Fruit fly (Drosophila melanogaster) whole organism, embryonic: ENCODE measurements around the gene CG11409.

Experiments used
- ATbp ChIP-seq: fragments of 200-800 bp; sonication (Bioruptor generic); optimal IDR thresholded peaks from 2 replicates; lab custom pipeline; 2017; ENCODE audit warnings: missing biosample characterization, mild to moderate bottlenecking, missing genetic modification characterization, missing genetic modification reagents
- Bgb ChIP-seq: fragments of 200-800 bp; sonication (Bioruptor generic); IDR thresholded peaks from 2 replicates; pipeline ENCODE4 v1.3.6; 2022; ENCODE audit warnings: missing biosample characterization, missing genetic modification characterization; ENCODE audit not compliant: partially characterized antibody
- CG10565 ChIP-seq: fragments of 200-800 bp; sonication (Bioruptor generic); optimal IDR thresholded peaks from 3 replicates; lab custom pipeline; 2016; ENCODE audit warnings: missing biosample characterization, mild to moderate bottlenecking, missing genetic modification characterization
- CG11247 ChIP-seq: fragments of 200-800 bp; sonication (Bioruptor generic); IDR thresholded peaks from 2 replicates; pipeline ENCODE4 v1.3.6; 2022; ENCODE audit warnings: missing biosample characterization, missing genetic modification characterization
- CG11504 ChIP-seq: fragments of 200-800 bp; sonication (Bioruptor generic); optimal IDR thresholded peaks from 3 replicates; lab custom pipeline; 2019; ENCODE audit warnings: missing biosample characterization, mild to moderate bottlenecking, missing genetic modification characterization, moderate library complexity
- CG11695 ChIP-seq: fragments of 200-800 bp; sonication (Bioruptor generic); IDR thresholded peaks from 3 replicates; pipeline ENCODE4 v1.3.6; 2022; ENCODE audit warnings: missing biosample characterization, missing genetic modification characterization
- CG11723 ChIP-seq: fragments of 200-800 bp; sonication (Bioruptor generic); optimal IDR thresholded peaks from 2 replicates; lab custom pipeline; 2017; ENCODE audit warnings: missing biosample characterization, mild to moderate bottlenecking, missing genetic modification characterization
- CG12071 ChIP-seq: fragments of 200-800 bp; sonication (Bioruptor generic); optimal IDR thresholded peaks from 3 replicates; lab custom pipeline; 2018; ENCODE audit warnings: missing biosample characterization, mild to moderate bottlenecking, missing genetic modification characterization
- CG12155 ChIP-seq: fragments of 200-800 bp; sonication (Bioruptor generic); optimal IDR thresholded peaks from 3 replicates; lab custom pipeline; 2016; ENCODE audit warnings: missing biosample characterization, missing genetic modification characterization
- CG13624 ChIP-seq: fragments of 200-800 bp; sonication (Bioruptor generic); optimal IDR thresholded peaks from 2 replicates; lab custom pipeline; 2016; ENCODE audit warnings: missing biosample characterization, missing genetic modification characterization
- CG14014 ChIP-seq: fragments of 200-800 bp; sonication (Bioruptor generic); IDR thresholded peaks from 2 replicates; pipeline ENCODE4 v1.3.6; 2022; ENCODE audit warnings: missing biosample characterization, missing genetic modification characterization
- CG15269 ChIP-seq: fragments of 200-800 bp; sonication (Bioruptor generic); optimal IDR thresholded peaks from 2 replicates; lab custom pipeline; 2018; ENCODE audit warnings: missing biosample characterization, mild to moderate bottlenecking, missing genetic modification characterization, moderate library complexity
- CG1603 ChIP-seq: fragments of 200-800 bp; sonication (Bioruptor generic); optimal IDR thresholded peaks from 2 replicates; lab custom pipeline; 2019; ENCODE audit warnings: missing biosample characterization, mild to moderate bottlenecking, missing genetic modification characterization, moderate library complexity
- CG2678 ChIP-seq: fragments of 200-800 bp; sonication (Bioruptor generic); optimal IDR thresholded peaks from 3 replicates; lab custom pipeline; 2019; ENCODE audit warnings: missing biosample characterization, mild to moderate bottlenecking, missing genetic modification characterization, moderate library complexity
- CG3065 ChIP-seq: fragments of 200-800 bp; sonication (Bioruptor generic); optimal IDR thresholded peaks from 2 replicates; lab custom pipeline; 2016; ENCODE audit warnings: missing biosample characterization, missing genetic modification characterization
- CG31224 ChIP-seq: fragments of 200-800 bp; sonication (Bioruptor generic); IDR thresholded peaks from 2 replicates; pipeline ENCODE4 v1.3.6; 2022; ENCODE audit warnings: missing biosample characterization, missing genetic modification characterization
- CG32532 ChIP-seq: fragments of 200-800 bp; sonication (Bioruptor generic); IDR thresholded peaks from 2 replicates; pipeline ENCODE4 v1.3.6; 2022; ENCODE audit warnings: missing biosample characterization, missing genetic modification characterization
- CG32767 ChIP-seq: fragments of 200-800 bp; sonication (Bioruptor generic); IDR thresholded peaks from 2 replicates; pipeline ENCODE4 v1.3.6; 2022; ENCODE audit warnings: missing biosample characterization, missing genetic modification characterization
- CG33557 ChIP-seq: fragments of 200-800 bp; sonication (Bioruptor generic); optimal IDR thresholded peaks from 2 replicates; lab custom pipeline; 2019; ENCODE audit warnings: missing biosample characterization, mild to moderate bottlenecking, missing genetic modification characterization, moderate library complexity
- CG34224 ChIP-seq: fragments of 200-800 bp; sonication (Bioruptor generic); IDR thresholded peaks from 3 replicates; pipeline ENCODE4 v1.3.6; 2022; ENCODE audit warnings: missing biosample characterization, missing genetic modification characterization; ENCODE audit not compliant: partially characterized antibody
- CG3838 ChIP-seq: fragments of 200-800 bp; sonication (Bioruptor generic); optimal IDR thresholded peaks from 3 replicates; lab custom pipeline; 2016; ENCODE audit warnings: missing biosample characterization, missing genetic modification characterization
- CG43689 ChIP-seq: fragments of 200-800 bp; sonication (Bioruptor generic); IDR thresholded peaks from 2 replicates; pipeline ENCODE4 v1.3.6; 2022; ENCODE audit warnings: missing biosample characterization, missing genetic modification characterization
- CG6254 ChIP-seq: fragments of 200-800 bp; sonication (Bioruptor generic); optimal IDR thresholded peaks from 3 replicates; lab custom pipeline; 2017; ENCODE audit warnings: mild to moderate bottlenecking, missing biosample characterization, missing genetic modification reagents, missing genetic modification characterization
- CG6654 ChIP-seq: fragments of 200-800 bp; sonication (Bioruptor generic); optimal IDR thresholded peaks from 2 replicates; lab custom pipeline; 2017; ENCODE audit warnings: missing biosample characterization, mild to moderate bottlenecking, missing genetic modification characterization
- CG6683 ChIP-seq: fragments of 200-800 bp; sonication (Bioruptor generic); optimal IDR thresholded peaks from 2 replicates; lab custom pipeline; 2017; ENCODE audit warnings: missing biosample characterization, mild to moderate bottlenecking, missing genetic modification characterization, missing genetic modification reagents
- CG6813 ChIP-seq: fragments of 200-800 bp; sonication (Bioruptor generic); optimal IDR thresholded peaks from 2 replicates; lab custom pipeline; 2017; ENCODE audit warnings: missing biosample characterization, missing genetic modification characterization, mild to moderate bottlenecking, moderate library complexity, missing genetic modification reagents
- Dfd ChIP-seq, 2 experiments: fragments of >200 bp; optimal IDR thresholded peaks; 2 replicates each; lab custom pipeline; 2017; ENCODE audit warnings: missing biosample characterization in 2 of 2, missing genetic modification characterization in 2 of 2
- Dip2 ChIP-seq: fragments of 200-800 bp; sonication (Bioruptor generic); IDR thresholded peaks from 2 replicates; pipeline ENCODE4 v1.3.6; 2022; ENCODE audit warnings: missing biosample characterization, missing genetic modification characterization
- Ets65A ChIP-seq: fragments of 200-800 bp; sonication (Bioruptor generic); peaks from one replicate; lab custom pipeline; 2016; ENCODE audit warnings: missing biosample characterization, missing genetic modification characterization
- Fer1 ChIP-seq: fragments of 200-800 bp; sonication (Bioruptor generic); optimal IDR thresholded peaks from 2 replicates; lab custom pipeline; 2017; ENCODE audit warnings: missing biosample characterization, mild to moderate bottlenecking, missing genetic modification characterization
- Gsc ChIP-seq: fragments of 200-800 bp; sonication (Bioruptor generic); IDR thresholded peaks from 2 replicates; pipeline ENCODE4 v1.3.6; 2022; ENCODE audit warnings: missing biosample characterization, missing genetic modification characterization
- Med ChIP-seq: fragments of 200-800 bp; sonication (Bioruptor generic); peaks from one replicate; lab custom pipeline; 2016; ENCODE audit warnings: missing biosample characterization, missing genetic modification characterization, mild to moderate bottlenecking, inconsistent platforms, moderate library complexity
- NfI ChIP-seq: fragments of 200-800 bp; sonication (Bioruptor generic); optimal IDR thresholded peaks from 3 replicates; lab custom pipeline; 2018; ENCODE audit warnings: missing biosample characterization, mild to moderate bottlenecking, missing genetic modification characterization, moderate library complexity
- Optix ChIP-seq: fragments of 200-800 bp; sonication (Bioruptor generic); IDR thresholded peaks from 3 replicates; pipeline ENCODE4 v1.3.6; 2022; ENCODE audit warnings: missing biosample characterization, missing genetic modification characterization
- Pdp1 ChIP-seq, 2 experiments: fragments of 200-800 bp; sonication (Bioruptor generic); optimal IDR thresholded peaks; 3 replicates each; lab custom pipeline; 2016; ENCODE audit warnings: missing biosample characterization in 2 of 2, missing genetic modification characterization in 2 of 2, mild to moderate bottlenecking in 1 of 2, moderate library complexity in 1 of 2
- Stat92E ChIP-seq, 3 experiments: fragments of >200 bp in 2 of 3; fragments of 200-800 bp in 1 of 3; sonication (Bioruptor generic) in 1 of 3; optimal IDR thresholded peaks; 2 replicates each; lab custom pipeline; 2017 to 2019; ENCODE audit warnings: missing biosample characterization in 3 of 3, missing genetic modification characterization in 3 of 3, mild to moderate bottlenecking in 1 of 3, moderate library complexity in 1 of 3
- ato ChIP-seq: fragments of 200-800 bp; sonication (Bioruptor generic); IDR thresholded peaks from 2 replicates; pipeline ENCODE4 v1.3.6; 2022; ENCODE audit warnings: missing biosample characterization, missing genetic modification characterization; ENCODE audit not compliant: partially characterized antibody
- az2 ChIP-seq: fragments of 200-800 bp; sonication (Bioruptor generic); optimal IDR thresholded peaks from 3 replicates; lab custom pipeline; 2016; ENCODE audit warnings: missing biosample characterization, missing genetic modification characterization
- chinmo ChIP-seq: fragments of 200-800 bp; sonication (Bioruptor generic); IDR thresholded peaks from 4 replicates; pipeline ENCODE4 v1.3.6; 2022; ENCODE audit warnings: missing biosample characterization, missing genetic modification characterization; ENCODE audit not compliant: partially characterized antibody
- dmrt99B ChIP-seq: fragments of 200-800 bp; sonication (Bioruptor generic); optimal IDR thresholded peaks from 2 replicates; lab custom pipeline; 2018; ENCODE audit warnings: missing biosample characterization, mild to moderate bottlenecking, missing genetic modification characterization, moderate library complexity
- ems ChIP-seq: fragments of 200-800 bp; sonication (Bioruptor generic); optimal IDR thresholded peaks from 3 replicates; lab custom pipeline; 2016; ENCODE audit warnings: missing biosample characterization, missing genetic modification characterization
- fd3F ChIP-seq: fragments of 200-800 bp; sonication (Bioruptor generic); optimal IDR thresholded peaks from 2 replicates; lab custom pipeline; 2018; ENCODE audit warnings: missing biosample characterization, mild to moderate bottlenecking, missing genetic modification characterization, moderate library complexity
- gce ChIP-seq: fragments of 200-800 bp; sonication (Bioruptor generic); IDR thresholded peaks from 3 replicates; pipeline ENCODE4 v1.3.6; 2022; ENCODE audit warnings: missing biosample characterization, missing genetic modification characterization
- ranshi ChIP-seq: fragments of 200-800 bp; sonication (Bioruptor generic); IDR thresholded peaks from 2 replicates; pipeline ENCODE4 v1.3.6; 2022; ENCODE audit warnings: missing biosample characterization, missing genetic modification characterization
- ro ChIP-seq: fragments of 200-800 bp; sonication (Bioruptor generic); IDR thresholded peaks from 2 replicates; pipeline ENCODE4 v1.3.6; 2022; ENCODE audit warnings: missing biosample characterization, missing genetic modification characterization
- sob ChIP-seq: fragments of 200-800 bp; sonication (Bioruptor generic); IDR thresholded peaks from 2 replicates; pipeline ENCODE4 v1.3.6; 2022; ENCODE audit warnings: missing biosample characterization, missing genetic modification characterization
- stc ChIP-seq: fragments of 200-800 bp; sonication (Bioruptor generic); IDR thresholded peaks from 2 replicates; pipeline ENCODE4 v1.3.6; 2022; ENCODE audit warnings: missing biosample characterization, missing genetic modification characterization
- zen ChIP-seq: fragments of 200-800 bp; sonication (Bioruptor generic); optimal IDR thresholded peaks from 3 replicates; lab custom pipeline; 2018; ENCODE audit warnings: missing biosample characterization, mild to moderate bottlenecking, missing genetic modification characterization, moderate library complexity

CG11409 gene

DNA sequence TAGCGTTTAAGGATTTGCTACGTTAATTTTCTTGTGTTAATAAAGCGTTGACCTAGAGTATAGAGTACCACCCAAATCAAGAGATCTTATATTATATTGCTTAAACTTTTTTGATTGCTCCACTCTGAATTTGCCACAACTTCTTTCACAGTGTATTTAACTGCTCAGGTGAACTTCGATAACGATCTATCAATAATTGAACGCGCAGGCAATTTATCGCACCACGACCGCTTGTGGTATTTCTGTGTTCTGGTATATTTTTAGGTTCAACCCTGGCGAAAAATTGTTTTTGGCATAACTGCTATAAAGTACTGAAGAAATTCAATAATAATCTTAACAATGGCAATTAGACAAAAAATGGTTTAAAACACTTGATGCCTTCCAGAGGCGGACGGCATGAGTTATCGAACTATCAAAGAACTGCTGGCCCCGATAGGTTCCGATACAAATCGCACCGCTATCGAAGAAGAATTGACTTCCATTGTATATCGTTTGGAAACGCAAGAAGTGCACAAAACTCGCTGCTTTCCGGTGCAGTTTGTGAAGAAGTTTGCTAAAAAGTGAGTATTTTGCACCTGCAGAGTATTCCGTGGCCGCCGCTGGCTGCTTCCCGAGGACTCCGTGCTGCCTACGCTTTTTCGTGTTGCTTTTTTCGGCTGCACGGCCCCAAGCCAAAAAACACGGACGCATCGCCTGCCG, 28.9 kb upstream of the CG11409 start, which contains the start of gene ssx (continued):
- TF ChIP-seq CG34224 (GFP tag; lab: Robert Waterston, UW) (peak; percentile 86), Med (GFP tag; lab: Kevin White, UChicago) (peak; percentile 91), ro (GFP tag; lab: Robert Waterston, UW) (no peak), stc (GFP tag; lab: Robert Waterston, UW) (peak; percentile 52), CG33557 (no peak), Fer1 (GFP tag; lab: Kevin White, UChicago) (no peak), CG11695 (0 out of 3 replicates have a peak, but pooled peaks have one; percentile 32), chinmo (GFP tag; lab: Robert Waterston, UW) (peak; percentile 77; the same call in 1 of the 4 replicates), CG11247 (GFP tag; lab: Robert Waterston, UW) (no peak), CG32767 (GFP tag; lab: Robert Waterston, UW) (0 out of 2 replicates have a peak, but pooled peaks have one; percentile 35), CG6813 (GFP tag; lab: Kevin White, UChicago) (no peak), ranshi (GFP tag; lab: Robert Waterston, UW) (0 out of 2 replicates have a peak, but pooled peaks have one; percentile 17), fd3F (no peak), NfI (peak; percentile 14), dmrt99B (tag; lab: Kevin White, UChicago) (no peak), Stat92E (GFP tag; optimal IDR thresholded peaks at IDR 0.05; lab: Kevin White, UChicago) (no peak), Gsc (GFP tag; lab: Robert Waterston, UW) (no peak), az2 (GFP tag; lab: Kevin White, UChicago) (peak; percentile 20), CG2678 (tag; lab: Kevin White, UChicago) (no peak), ato (GFP tag; lab: Robert Waterston, UW) (peak; percentile 82), zen (tag; lab: Kevin White, UChicago) (no peak), CG10565 (GFP tag; lab: Kevin White, UChicago) (no peak), ems (GFP tag; lab: Kevin White, UChicago) (peak; percentile 17), gce (GFP tag; lab: Robert Waterston, UW) (no peak), CG15269 (tag; lab: Kevin White, UChicago) (no peak), Dip2 (no peak), CG6683 (GFP tag; lab: Kevin White, UChicago) (no peak), ATbp (GFP tag; lab: Kevin White, UChicago) (peak; percentile 29), CG13624 (GFP tag; lab: Kevin White, UChicago) (peak; percentile 23), Bgb (GFP tag; lab: Robert Waterston, UW) (peak; percentile 85), CG1603 (tag; lab: Kevin White, UChicago) (peak; percentile 56), CG6654 (GFP tag; lab: Kevin White, UChicago) (no peak), Optix (GFP tag; lab: Robert Waterston, UW) (no peak), CG3065 (GFP tag; lab: Kevin White, UChicago) (no peak), CG12155 (GFP tag; lab: Kevin White, UChicago) (no peak), CG14014 (GFP tag; lab: Robert Waterston, UW) (0 out of 2 replicates have a peak, but pooled peaks have one; percentile 50), CG12071 (GFP tag; lab: Kevin White, UChicago) (no peak), Dfd (GFP tag; optimal IDR thresholded peaks at IDR 0.05; lab: Kevin White, UChicago) (no peak), CG31224 (GFP tag; lab: Robert Waterston, UW) (no peak), CG11723 (GFP tag; lab: Kevin White, UChicago) (peak; percentile 1), CG32532 (GFP tag; lab: Robert Waterston, UW) (peak; percentile 56; the same call in 1 of the 2 replicates), Ets65A (GFP tag; lab: Kevin White, UChicago) (no peak), CG11504 (tag; lab: Kevin White, UChicago) (no peak), sob (GFP tag; lab: Robert Waterston, UW) (peak; percentile 42; the same call in 1 of the 2 replicates), CG43689 (peak; percentile 50; the same call in 1 of the 2 replicates), CG3838 (GFP tag; lab: Kevin White, UChicago) (no peak), Pdp1 (GFP tag; optimal IDR thresholded peaks at IDR 0.05; lab: Kevin White, UChicago) (peak; percentile 18 to 36), CG6254 (GFP tag; lab: Kevin White, UChicago) (no peak)
